Fruit fly (Drosophila melanogaster): ENCODE data around the gene CG32152.

CG32152 gene

DNA sequence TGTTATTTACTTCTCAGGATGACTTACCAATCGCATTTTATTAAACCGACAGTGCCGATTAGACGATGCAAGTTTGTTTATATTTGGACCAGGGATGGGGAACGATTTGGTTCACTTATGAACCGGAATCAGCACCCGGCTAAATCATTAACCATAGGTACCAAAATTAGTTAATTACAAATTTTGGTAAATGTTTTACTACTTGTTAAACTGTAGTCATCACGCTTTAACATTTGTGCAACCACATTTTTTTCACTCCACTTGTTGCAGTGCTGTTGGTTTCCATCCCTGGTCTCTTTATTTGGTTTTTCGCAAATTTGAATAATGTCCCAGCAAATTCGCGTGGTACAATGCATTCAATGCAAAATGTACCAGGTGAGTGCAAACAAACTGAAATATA is 38.3 kb downstream of the CG32152 start, which contains the start of the genes IntS9 and CG43295 (continued):
- TF ChIP-seq CG10431 (GFP tag; optimal IDR thresholded peaks at IDR 0.05) = no peak
- TF ChIP-seq Hsf (GFP tag; optimal IDR thresholded peaks at IDR 0.05) = peak; percentile 91
- TF ChIP-seq HLH3B (GFP tag; IDR thresholded peaks at IDR 0.05) = peak; percentile 86
- peak; percentile 65 for TF ChIP-seq CG3847 (GFP tag; IDR thresholded peaks at IDR 0.05)
- peak; percentile 74 for TF ChIP-seq HmgZ (tag; optimal IDR thresholded peaks at IDR 0.05)
- TF ChIP-seq Ssrp (tag; optimal IDR thresholded peaks at IDR 0.05) = peak; percentile 78
- peak; percentile 69 for TF ChIP-seq CG17385 (GFP tag; optimal IDR thresholded peaks at IDR 0.05)
- peak; percentile 75 for TF ChIP-seq gcm2 (GFP tag; optimal IDR thresholded peaks at IDR 0.05)
- TF ChIP-seq CG3995 (GFP tag; optimal IDR thresholded peaks at IDR 0.05) = peak; percentile 55
- peak; percentile 84 for TF ChIP-seq Drgx (GFP tag; IDR thresholded peaks at IDR 0.05)
- TF ChIP-seq Dip2 (GFP tag; IDR thresholded peaks at IDR 0.05) = no peak
- TF ChIP-seq psq (GFP tag; optimal IDR thresholded peaks at IDR 0.05) = peak; percentile 25
- TF ChIP-seq CG10267 (tag; optimal IDR thresholded peaks at IDR 0.05) = peak; percentile 70
- peak; percentile 34 for TF ChIP-seq kah (GFP tag; optimal IDR thresholded peaks at IDR 0.05)
- TF ChIP-seq Chrac-16 (GFP tag; optimal IDR thresholded peaks at IDR 0.05) = peak; percentile 89
- TF ChIP-seq caup (GFP tag; optimal IDR thresholded peaks at IDR 0.05; ENCODE audit: severe bottlenecking) = peak; percentile 74
- peak; percentile 83 for TF ChIP-seq gce (GFP tag; IDR thresholded peaks at IDR 0.05)
- peak; percentile 74 for TF ChIP-seq Neu2 (GFP tag; optimal IDR thresholded peaks at IDR 0.05; ENCODE audit: borderline replicate concordance)
- peak; percentile 90 for TF ChIP-seq CG30403 (GFP tag; optimal IDR thresholded peaks at IDR 0.05)
- TF ChIP-seq dysf (GFP tag; IDR thresholded peaks at IDR 0.05) = peak; percentile 73
- peak; percentile 67 for TF ChIP-seq CG2116 (GFP tag; optimal IDR thresholded peaks at IDR 0.05)
- TF ChIP-seq aop (GFP tag; IDR thresholded peaks at IDR 0.05) = no peak
- TF ChIP-seq lov (optimal IDR thresholded peaks at IDR 0.05) = no peak
- peak; percentile 74; the same call in 1 of the 3 replicates for TF ChIP-seq lov (GFP tag; IDR thresholded peaks at IDR 0.05)
- TF ChIP-seq Rfx (GFP tag; IDR thresholded peaks at IDR 0.05) = peak; percentile 76
- no peak for TF ChIP-seq luna (GFP tag; optimal IDR thresholded peaks at IDR 0.05)
- TF ChIP-seq Bteb2 (GFP tag; optimal IDR thresholded peaks at IDR 0.05) = peak; percentile 80
- TF ChIP-seq salm (tag; optimal IDR thresholded peaks at IDR 0.05) = no peak
- TF ChIP-seq NC2β (GFP tag; optimal IDR thresholded peaks at IDR 0.05) = peak; percentile 89
- TF ChIP-seq sug (tag; optimal IDR thresholded peaks at IDR 0.05) = no peak
- TF ChIP-seq Jarid2 (GFP tag; optimal IDR thresholded peaks at IDR 0.05) = no peak
- TF ChIP-seq insv (GFP tag; optimal IDR thresholded peaks at IDR 0.05) = no peak
- TF ChIP-seq MTF-1 (GFP tag; optimal IDR thresholded peaks at IDR 0.05; ENCODE audit: borderline replicate concordance) = no peak
- peak; percentile 82 for TF ChIP-seq Six4 (GFP tag; optimal IDR thresholded peaks at IDR 0.05)
- TF ChIP-seq CG13775 (GFP tag; optimal IDR thresholded peaks at IDR 0.05) = peak; percentile 84
- TF ChIP-seq Taf1 (GFP tag; IDR thresholded peaks at IDR 0.05) = peak; percentile 66
- peak; percentile 44 for TF ChIP-seq Dp (GFP tag; optimal IDR thresholded peaks at IDR 0.05)
- peak; percentile 42 for TF ChIP-seq CG9437 (GFP tag; optimal IDR thresholded peaks at IDR 0.05)
- peak; percentile 90 for TF ChIP-seq CG2120 (GFP tag; optimal IDR thresholded peaks at IDR 0.05)
- TF ChIP-seq otp (GFP tag; IDR thresholded peaks at IDR 0.05) = peak; percentile 84
- TF ChIP-seq so (GFP tag; IDR thresholded peaks at IDR 0.05) = peak; percentile 69; the same call in 2 of the 3 replicates
- peak; percentile 82 for TF ChIP-seq E2f1 (GFP tag; IDR thresholded peaks at IDR 0.05)
- peak in 1 of 3 experiments; percentile 76 for TF ChIP-seq lola (GFP tag; optimal IDR thresholded peaks at IDR 0.05)
- TF ChIP-seq CG14710 (tag; optimal IDR thresholded peaks at IDR 0.05) = peak; percentile 83
- no peak for TF ChIP-seq TFAM (GFP tag; optimal IDR thresholded peaks at IDR 0.05)
- peak; percentile 69 for TF ChIP-seq CG9215 (GFP tag; IDR thresholded peaks at IDR 0.05)
- TF ChIP-seq nerfin-1 (tag; optimal IDR thresholded peaks at IDR 0.05) = no peak
- peak; percentile 31 for TF ChIP-seq CG10565 (GFP tag; optimal IDR thresholded peaks at IDR 0.05)
- peak; percentile 85 for TF ChIP-seq Pdp1 (GFP tag; optimal IDR thresholded peaks at IDR 0.05)
- TF ChIP-seq Mad (GFP tag; optimal IDR thresholded peaks at IDR 0.05) = peak; percentile 86
- peak; percentile 80 for TF ChIP-seq tgo (GFP tag; IDR thresholded peaks at IDR 0.05)
